Comparison of ENCODE assay signal across 1 fruit fly cellular context in the genomic region with DNA sequence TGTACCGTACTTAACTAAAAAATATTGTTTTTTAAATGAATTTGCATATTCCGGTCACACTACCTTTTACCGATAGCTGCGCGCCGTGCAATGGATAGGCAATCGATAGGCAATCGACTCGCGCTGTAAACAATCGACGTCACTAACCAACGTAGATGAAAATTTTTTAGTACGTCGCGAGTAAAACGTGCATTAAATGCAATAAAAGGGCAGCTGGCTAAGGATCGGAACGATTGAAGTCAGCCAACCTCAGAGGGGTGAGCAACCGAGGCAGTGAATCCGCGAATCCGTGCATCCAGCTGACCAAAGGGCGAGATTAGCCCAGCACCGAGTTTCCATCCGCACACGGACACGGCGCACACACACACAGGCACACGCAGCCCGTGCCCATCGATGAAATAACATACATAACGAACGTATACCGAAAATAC.
TF ChIP-seq lines count a peak whose summit lies in the region.

TSS of gene Pp1alpha-96A (plus strand) at position 121 of the 431 bp plus-strand sequence.

TF ChIP-seq in whole organism, embryonic, 481 proteins besides CTCF, POLR2A, EP300 and RAD21 (continued from another document):
- TF ChIP-seq esg (GFP tag; conservative IDR thresholded peaks at IDR 0.05; lab: Robert Waterston, UW), result no peak
- peak; percentile 43 for TF ChIP-seq bigmax (GFP tag; optimal IDR thresholded peaks at IDR 0.05; lab: Kevin White, UChicago)
- no peak for TF ChIP-seq schlank (tag; optimal IDR thresholded peaks at IDR 0.05; lab: Kevin White, UChicago)
- peak in 1 of 2 experiments; percentile 59 for TF ChIP-seq crp (GFP tag; optimal IDR thresholded peaks at IDR 0.05; lab: Kevin White, UChicago)
- TF ChIP-seq dm (GFP tag; optimal IDR thresholded peaks at IDR 0.05; lab: Kevin White, UChicago), result peak; percentile 66
- TF ChIP-seq Trl (optimal IDR thresholded peaks at IDR 0.05; lab: Kevin White, UChicago), result no peak
- peak; percentile 32 for TF ChIP-seq Trl (GFP tag; optimal IDR thresholded peaks at IDR 0.05; lab: Kevin White, UChicago)
- peak; percentile 40 for TF ChIP-seq CG9932 (GFP tag; IDR thresholded peaks at IDR 0.05; lab: Robert Waterston, UW)
- TF ChIP-seq HmgZ (tag; optimal IDR thresholded peaks at IDR 0.05; lab: Kevin White, UChicago), result peak; percentile 24
- no peak for TF ChIP-seq CG11093 (GFP tag; IDR thresholded peaks at IDR 0.05; lab: Robert Waterston, UW)
- peak; percentile 66 for TF ChIP-seq Sin3A (optimal IDR thresholded peaks at IDR 0.05; lab: Kevin White, UChicago)
- TF ChIP-seq CG12219 (GFP tag; optimal IDR thresholded peaks at IDR 0.05; lab: Kevin White, UChicago), result no peak
- no peak for TF ChIP-seq D (optimal IDR thresholded peaks at IDR 0.05; lab: Kevin White, UChicago)
- no peak for TF ChIP-seq D (GFP tag; optimal IDR thresholded peaks at IDR 0.05; lab: Kevin White, UChicago)
- TF ChIP-seq Pdp1 (GFP tag; optimal IDR thresholded peaks at IDR 0.05; lab: Kevin White, UChicago), result peak in 1 of 2 experiments; percentile 78
- 0 out of 2 replicates have a peak, but pooled peaks have one; percentile 7 for TF ChIP-seq Adf1 (GFP tag; IDR thresholded peaks at IDR 0.05; lab: Robert Waterston, UW)
- peak; percentile 84 for TF ChIP-seq CG4617 (GFP tag; optimal IDR thresholded peaks at IDR 0.05; lab: Kevin White, UChicago; ENCODE audit: borderline replicate concordance)
- TF ChIP-seq amos (GFP tag; IDR thresholded peaks at IDR 0.05; lab: Robert Waterston, UW; ENCODE audit: partially characterized antibody), result peak; percentile 92
- TF ChIP-seq Dp (GFP tag; optimal IDR thresholded peaks at IDR 0.05; lab: Kevin White, UChicago), result peak; percentile 78
- peak; percentile 84 for TF ChIP-seq hbn (GFP tag; IDR thresholded peaks at IDR 0.05; lab: Robert Waterston, UW; ENCODE audit: partially characterized antibody)
- TF ChIP-seq CG10543 (GFP tag; optimal IDR thresholded peaks at IDR 0.05; lab: Kevin White, UChicago), result no peak
- TF ChIP-seq cato (GFP tag; optimal IDR thresholded peaks at IDR 0.05; lab: Kevin White, UChicago; ENCODE audit: borderline replicate concordance), result no peak
- no peak for TF ChIP-seq Dip2 (GFP tag; IDR thresholded peaks at IDR 0.05; lab: Robert Waterston, UW)
- TF ChIP-seq CG33213 (GFP tag; optimal IDR thresholded peaks at IDR 0.05; lab: Kevin White, UChicago), result peak; percentile 16
- no peak for TF ChIP-seq CG3065 (GFP tag; optimal IDR thresholded peaks at IDR 0.05; lab: Kevin White, UChicago)
- TF ChIP-seq gro (GFP tag; optimal IDR thresholded peaks at IDR 0.05; lab: Kevin White, UChicago), result peak; percentile 54
- peak; percentile 98 for TF ChIP-seq MESR4 (GFP tag; optimal IDR thresholded peaks at IDR 0.05; lab: Kevin White, UChicago)
